Worm (Caenorhabditis elegans) whole organism, early embryonic: ENCODE measurements around the gene asps-1.

ENCODE experiments used
- B0310.2 ChIP-seq: sonication (generic microtip); optimal IDR thresholded peaks from 2 replicates; lab custom pipeline; 2016; ENCODE audit warnings: mild to moderate bottlenecking, missing genetic modification characterization, missing compliant biosample characterization
- F13C5.2 ChIP-seq: sonication (generic microtip); optimal IDR thresholded peaks from 2 replicates; lab custom pipeline; 2017; ENCODE audit warnings: mild to moderate bottlenecking, missing genetic modification characterization, inconsistent platforms, missing compliant biosample characterization
- aly-1 ChIP-seq: sonication (generic microtip); optimal IDR thresholded peaks from 2 replicates; lab custom pipeline; 2016; ENCODE audit warnings: missing genetic modification characterization, missing compliant biosample characterization
- ama-1 ChIP-seq: fragments of 150-350 bp; optimal IDR thresholded peaks from 2 replicates; lab custom pipeline; 2014
- ceh-13 ChIP-seq: fragments of 200-800 bp; sonication (Bioruptor generic); optimal IDR thresholded peaks from 2 replicates; lab custom pipeline; 2018; ENCODE audit warnings: mild to moderate bottlenecking, missing genetic modification characterization, missing compliant biosample characterization
- ceh-36 ChIP-seq: sonication (generic microtip); optimal IDR thresholded peaks from 2 replicates; lab custom pipeline; 2016; ENCODE audit warnings: missing genetic modification characterization, inconsistent platforms, missing compliant biosample characterization
- ets-7 ChIP-seq: sonication (generic microtip); optimal IDR thresholded peaks from 2 replicates; lab custom pipeline; 2016; ENCODE audit warnings: missing genotype, missing genetic modification characterization, missing compliant biosample characterization
- flt-1 ChIP-seq: fragments of 200-800 bp; sonication (Bioruptor generic); IDR thresholded peaks from 2 replicates; pipeline ENCODE4 v1.3.6; 2022; ENCODE audit warnings: missing genetic modification characterization, missing compliant biosample characterization
- hmbx-1 ChIP-seq: sonication (generic microtip); optimal IDR thresholded peaks from 2 replicates; lab custom pipeline; 2016; ENCODE audit warnings: mild to moderate bottlenecking, missing genetic modification characterization, missing compliant biosample characterization
- hmg-4 ChIP-seq: fragments of 200-800 bp; sonication (Bioruptor generic); optimal IDR thresholded peaks from 2 replicates; lab custom pipeline; 2018; ENCODE audit warnings: mild to moderate bottlenecking, missing genetic modification characterization, missing compliant biosample characterization
- hnd-1 ChIP-seq: sonication (generic microtip); optimal IDR thresholded peaks from 2 replicates; lab custom pipeline; 2016; ENCODE audit warnings: missing genetic modification characterization, missing compliant biosample characterization
- pes-1 ChIP-seq: fragments of 200-800 bp; sonication (Bioruptor generic); IDR thresholded peaks from 2 replicates; pipeline ENCODE4 v1.3.6; 2022; ENCODE audit warnings: missing genetic modification reagents, missing genetic modification characterization, missing compliant biosample characterization
- scrt-1 ChIP-seq: fragments of 200-800 bp; sonication (Bioruptor generic); IDR thresholded peaks from 2 replicates; pipeline ENCODE4 v1.3.6; 2022; ENCODE audit warnings: missing genetic modification characterization, missing compliant biosample characterization
- sea-1 ChIP-seq: fragments of 200-800 bp; sonication (Bioruptor generic); conservative IDR thresholded peaks from 2 replicates; pipeline ENCODE4 v1.3.6; 2022; ENCODE audit warnings: missing genetic modification characterization, missing compliant biosample characterization
- tbx-11 ChIP-seq: fragments of 200-800 bp; sonication (Bioruptor generic); IDR thresholded peaks from 2 replicates; pipeline ENCODE4 v1.3.6; 2022; ENCODE audit warnings: missing genetic modification characterization, missing compliant biosample characterization
- tbx-37 ChIP-seq: fragments of 200-800 bp; sonication (Bioruptor generic); conservative IDR thresholded peaks from 2 replicates; pipeline ENCODE4 v1.3.6; 2022; ENCODE audit warnings: missing genetic modification reagents, missing genetic modification characterization, missing compliant biosample characterization
- tra-4 ChIP-seq: sonication (generic microtip); optimal IDR thresholded peaks from 2 replicates; lab custom pipeline; 2017; ENCODE audit warnings: missing genetic modification characterization, missing compliant biosample characterization

The asps-1 gene

ce11 chrV:10285853-10286252, 31.3 kb downstream of the asps-1 start:
- TF ChIP-seq ama-1 (lab: Kevin White, UChicago), result no peak
- no peak for TF ChIP-seq scrt-1
- TF ChIP-seq ceh-13 (GFP tag; lab: Kevin White, UChicago), result no peak
- TF ChIP-seq F13C5.2 (tag; lab: Kevin White, UChicago), result no peak
- no peak for TF ChIP-seq flt-1
- TF ChIP-seq hmbx-1 (tag; lab: Kevin White, UChicago), result no peak
- no peak for TF ChIP-seq pes-1
- TF ChIP-seq aly-1 (tag; lab: Kevin White, UChicago), result no peak

- TF ChIP-seq B0310.2 (tag; lab: Kevin White, UChicago) (no peak), hnd-1 (tag; lab: Kevin White, UChicago) (no peak), tbx-11 (GFP tag; lab: Robert Waterston, UW) (no peak), F13C5.2 (tag; lab: Kevin White, UChicago) (no peak), tra-4 (tag; lab: Kevin White, UChicago) (no peak), tbx-37 (GFP tag; lab: Robert Waterston, UW) (no peak), scrt-1 (no peak), ets-7 (no peak), sea-1 (GFP tag; lab: Robert Waterston, UW) (no peak), ceh-36 (no peak), ama-1 (lab: Kevin White, UChicago) (no peak)
Measured at ce11 chrV:10283444-10283843, 33.8 kb downstream of the asps-1 start, which contains the start of gene lys-3. TSS of gene lys-3 (minus strand) at chrV:10283544.

- no peak for TF ChIP-seq sea-1 (GFP tag; lab: Robert Waterston, UW)
- TF ChIP-seq ceh-36, result no peak
- no peak for TF ChIP-seq tbx-11 (GFP tag; lab: Robert Waterston, UW)
- TF ChIP-seq F13C5.2 (tag; lab: Kevin White, UChicago), result no peak
- no peak for TF ChIP-seq B0310.2 (tag; lab: Kevin White, UChicago)
- no peak for TF ChIP-seq hmg-4
- TF ChIP-seq pes-1, result no peak
- no peak for TF ChIP-seq tbx-37 (GFP tag; lab: Robert Waterston, UW)
- TF ChIP-seq flt-1, result no peak
- TF ChIP-seq tra-4 (tag; lab: Kevin White, UChicago), result no peak
- TF ChIP-seq ama-1 (lab: Kevin White, UChicago), result no peak
- no peak for TF ChIP-seq aly-1 (tag; lab: Kevin White, UChicago)
- TF ChIP-seq scrt-1, result no peak
- no peak for TF ChIP-seq ets-7
- no peak for TF ChIP-seq hnd-1 (tag; lab: Kevin White, UChicago)
- no peak for TF ChIP-seq hmbx-1 (tag; lab: Kevin White, UChicago)
Measured at ce11 chrV:10281374-10281773, 35.8 kb downstream of the asps-1 start, which contains the start of gene lys-2. TSS of gene lys-2 (minus strand) at chrV:10281474.

- TF ChIP-seq hmg-4 (no peak), ets-7 (no peak), B0310.2 (tag; lab: Kevin White, UChicago) (no peak), aly-1 (tag; lab: Kevin White, UChicago) (no peak), flt-1 (no peak), tra-4 (tag; lab: Kevin White, UChicago) (no peak), hmbx-1 (tag; lab: Kevin White, UChicago) (no peak), tbx-37 (GFP tag; lab: Robert Waterston, UW) (no peak), F13C5.2 (tag; lab: Kevin White, UChicago) (no peak), ceh-36 (no peak), hnd-1 (tag; lab: Kevin White, UChicago) (no peak), pes-1 (no peak), ceh-13 (GFP tag; lab: Kevin White, UChicago) (no peak), sea-1 (GFP tag; lab: Robert Waterston, UW) (no peak), ama-1 (lab: Kevin White, UChicago) (no peak), tbx-11 (GFP tag; lab: Robert Waterston, UW) (no peak), scrt-1 (no peak)
Measured at ce11 chrV:10280112-10280511, 37.1 kb downstream of the asps-1 start.

- TF ChIP-seq tbx-11 (GFP tag; lab: Robert Waterston, UW), result no peak
- no peak for TF ChIP-seq sea-1 (GFP tag; lab: Robert Waterston, UW)
- no peak for TF ChIP-seq hnd-1 (tag; lab: Kevin White, UChicago)
- TF ChIP-seq hmbx-1 (tag; lab: Kevin White, UChicago), result no peak
- TF ChIP-seq tbx-37 (GFP tag; lab: Robert Waterston, UW), result no peak
- TF ChIP-seq F13C5.2 (tag; lab: Kevin White, UChicago), result no peak
- no peak for TF ChIP-seq scrt-1
- TF ChIP-seq ceh-13 (GFP tag; lab: Kevin White, UChicago), result no peak
- no peak for TF ChIP-seq flt-1
- no peak for TF ChIP-seq hmg-4
- no peak for TF ChIP-seq pes-1
Measured at ce11 chrV:10277579-10277978, 39.6 kb downstream of the asps-1 start, which contains the start of gene lys-1. TSS of gene lys-1 (plus strand) at chrV:10277904.

- TF ChIP-seq pes-1, result no peak
- no peak for TF ChIP-seq sea-1 (GFP tag; lab: Robert Waterston, UW)
- TF ChIP-seq ceh-13 (GFP tag; lab: Kevin White, UChicago), result no peak
- no peak for TF ChIP-seq tra-4 (tag; lab: Kevin White, UChicago)
- no peak for TF ChIP-seq ets-7
- no peak for TF ChIP-seq tbx-11 (GFP tag; lab: Robert Waterston, UW)
- no peak for TF ChIP-seq aly-1 (tag; lab: Kevin White, UChicago)
- no peak for TF ChIP-seq hnd-1 (tag; lab: Kevin White, UChicago)
- no peak for TF ChIP-seq B0310.2 (tag; lab: Kevin White, UChicago)
- TF ChIP-seq hmg-4, result no peak
- TF ChIP-seq scrt-1, result no peak
Measured at ce11 chrV:10276038-10276437, 41.2 kb downstream of the asps-1 start.

- TF ChIP-seq scrt-1 (no peak), tra-4 (tag; lab: Kevin White, UChicago) (no peak), hmbx-1 (tag; lab: Kevin White, UChicago) (no peak), aly-1 (tag; lab: Kevin White, UChicago) (no peak), ceh-13 (GFP tag; lab: Kevin White, UChicago) (no peak), pes-1 (no peak), hnd-1 (tag; lab: Kevin White, UChicago) (no peak), flt-1 (no peak), tbx-11 (GFP tag; lab: Robert Waterston, UW) (no peak), ama-1 (lab: Kevin White, UChicago) (no peak), sea-1 (GFP tag; lab: Robert Waterston, UW) (no peak), ets-7 (no peak)
Measured at ce11 chrV:10275619-10276018, 41.6 kb downstream of the asps-1 start, which contains the start of gene Y22F5A.11. TSS of gene Y22F5A.11 (minus strand) at chrV:10275646.
